Fruit fly (Drosophila melanogaster) whole organism, prepupa: Measurements from ENCODE around the gene Rrp40.

Experiments used
- CG10669 ChIP-seq: fragments of 200-800 bp; sonication (Bioruptor generic); optimal IDR thresholded peaks from 3 replicates; lab custom pipeline; 2018; ENCODE audit warnings: missing biosample characterization, mild to moderate bottlenecking, missing genetic modification characterization, moderate library complexity
- CG11762 ChIP-seq: fragments of 200-800 bp; sonication (Bioruptor generic); optimal IDR thresholded peaks from 3 replicates; lab custom pipeline; 2016; ENCODE audit warnings: missing biosample characterization, missing genetic modification characterization; ENCODE audit not compliant: insufficient read depth
- CG11902 ChIP-seq: fragments of 200-800 bp; sonication (Bioruptor generic); optimal IDR thresholded peaks from 3 replicates; lab custom pipeline; 2016; ENCODE audit warnings: missing biosample characterization, missing genetic modification characterization
- CG15336 ChIP-seq: fragments of 200-800 bp; sonication (Bioruptor generic); IDR thresholded peaks from 2 replicates; pipeline ENCODE4 v1.3.6; 2022; ENCODE audit warnings: missing biosample characterization, missing genetic modification characterization
- CG1621 ChIP-seq: fragments of 200-800 bp; sonication (Bioruptor generic); optimal IDR thresholded peaks from 3 replicates; lab custom pipeline; 2018; ENCODE audit warnings: missing biosample characterization, mild to moderate bottlenecking, missing genetic modification characterization
- CG16779 ChIP-seq: fragments of 200-800 bp; sonication (Bioruptor generic); optimal IDR thresholded peaks from 3 replicates; lab custom pipeline; 2017; ENCODE audit warnings: missing biosample characterization, mild to moderate bottlenecking, missing genetic modification characterization
- CG3032 ChIP-seq: fragments of 200-800 bp; optimal IDR thresholded peaks from 2 replicates; lab custom pipeline; 2019; ENCODE audit warnings: missing biosample characterization, mild to moderate bottlenecking, missing genetic modification characterization, moderate library complexity
- CG31627 ChIP-seq: fragments of 200-800 bp; sonication (Bioruptor generic); optimal IDR thresholded peaks from 3 replicates; lab custom pipeline; 2016; ENCODE audit warnings: missing biosample characterization, missing genetic modification characterization
- CG3919 ChIP-seq: fragments of 200-800 bp; sonication (Bioruptor generic); optimal IDR thresholded peaks from 3 replicates; lab custom pipeline; 2016; ENCODE audit warnings: missing biosample characterization, missing genetic modification characterization
- CG4318 ChIP-seq: fragments of 200-800 bp; sonication (Bioruptor generic); optimal IDR thresholded peaks from 3 replicates; lab custom pipeline; 2017; ENCODE audit warnings: missing biosample characterization, mild to moderate bottlenecking, missing genetic modification characterization
- CG6163 ChIP-seq: fragments of 200-800 bp; sonication (Bioruptor generic); IDR thresholded peaks from 3 replicates; pipeline ENCODE4 v1.3.6; 2022; ENCODE audit warnings: missing biosample characterization, missing genetic modification characterization
- CG6276 ChIP-seq: fragments of 200-800 bp; sonication (Bioruptor generic); optimal IDR thresholded peaks from 2 replicates; lab custom pipeline; 2017; ENCODE audit warnings: missing biosample characterization, mild to moderate bottlenecking, missing genetic modification characterization
- CG8119 ChIP-seq: fragments of 200-800 bp; sonication (Bioruptor generic); IDR thresholded peaks from 3 replicates; pipeline ENCODE4 v1.3.6; 2022; ENCODE audit warnings: missing biosample characterization, missing genetic modification characterization
- CG8319 ChIP-seq: fragments of 200-800 bp; sonication (Bioruptor generic); optimal IDR thresholded peaks from 3 replicates; lab custom pipeline; 2016; ENCODE audit warnings: missing biosample characterization, missing genetic modification characterization
- CG8632 ChIP-seq: fragments of 200-800 bp; sonication (Bioruptor generic); optimal IDR thresholded peaks from 3 replicates; lab custom pipeline; 2016; ENCODE audit warnings: missing biosample characterization, missing genetic modification characterization
- CG9139 ChIP-seq: fragments of 200-800 bp; sonication (Bioruptor generic); optimal IDR thresholded peaks from 3 replicates; lab custom pipeline; 2017; ENCODE audit warnings: missing biosample characterization, mild to moderate bottlenecking, missing genetic modification characterization
- Eip75B ChIP-seq: fragments of 200-800 bp; sonication (Bioruptor generic); optimal IDR thresholded peaks from 3 replicates; lab custom pipeline; 2016; ENCODE audit warnings: missing biosample characterization, missing genetic modification characterization
- Eip78C ChIP-seq: fragments of 200-800 bp; sonication (Bioruptor generic); peaks from one replicate; lab custom pipeline; 2016; ENCODE audit warnings: missing biosample characterization, missing genetic modification characterization
- Ets96B ChIP-seq: fragments of 200-800 bp; optimal IDR thresholded peaks from 2 replicates; lab custom pipeline; 2019; ENCODE audit warnings: missing biosample characterization, mild to moderate bottlenecking, missing genetic modification characterization, moderate library complexity
- Gug ChIP-seq: fragments of 200-800 bp; sonication (Bioruptor generic); IDR thresholded peaks from 2 replicates; pipeline ENCODE4 v1.3.6; 2022; ENCODE audit warnings: missing biosample characterization, missing genetic modification characterization
- Hr38 ChIP-seq: sonication (Bioruptor generic); optimal IDR thresholded peaks from 2 replicates; lab custom pipeline; 2016; ENCODE audit warnings: missing biosample characterization, missing genetic modification characterization
- Hr39 ChIP-seq: fragments of 200-800 bp; sonication (Bioruptor generic); optimal IDR thresholded peaks from 2 replicates; lab custom pipeline; 2016; ENCODE audit warnings: missing biosample characterization, missing genetic modification characterization
- Met ChIP-seq: fragments of 200-800 bp; sonication (Bioruptor generic); optimal IDR thresholded peaks from 3 replicates; lab custom pipeline; 2016; ENCODE audit warnings: missing biosample characterization, missing genetic modification characterization
- Smox ChIP-seq: fragments of 200-800 bp; sonication (Bioruptor generic); optimal IDR thresholded peaks from 3 replicates; lab custom pipeline; 2016; ENCODE audit warnings: missing biosample characterization, missing genetic modification characterization
- Sox102F ChIP-seq: fragments of 200-800 bp; sonication (Bioruptor generic); optimal IDR thresholded peaks from 2 replicates; lab custom pipeline; 2016; ENCODE audit warnings: missing biosample characterization, mild to moderate bottlenecking, missing genetic modification characterization
- Sox14 ChIP-seq: fragments of 200-800 bp; sonication (Bioruptor generic); optimal IDR thresholded peaks from 3 replicates; lab custom pipeline; 2016; ENCODE audit warnings: missing biosample characterization, missing genetic modification characterization
- Sox15 ChIP-seq: fragments of 200-800 bp; sonication (Bioruptor generic); optimal IDR thresholded peaks from 3 replicates; lab custom pipeline; 2016; ENCODE audit warnings: missing biosample characterization, missing genetic modification characterization
- achi ChIP-seq: fragments of 200-800 bp; sonication (Bioruptor generic); optimal IDR thresholded peaks from 3 replicates; lab custom pipeline; 2016; ENCODE audit warnings: missing biosample characterization, missing genetic modification characterization
- dac ChIP-seq: fragments of 200-800 bp; sonication (Bioruptor generic); optimal IDR thresholded peaks from 2 replicates; lab custom pipeline; 2017; ENCODE audit warnings: missing biosample characterization, mild to moderate bottlenecking, missing genetic modification characterization
- dsx ChIP-seq: fragments of 200-800 bp; optimal IDR thresholded peaks from 3 replicates; lab custom pipeline; 2019; ENCODE audit warnings: missing biosample characterization, mild to moderate bottlenecking, missing genetic modification characterization, moderate library complexity; ENCODE audit not compliant: poor library complexity, severe bottlenecking
- esn ChIP-seq: fragments of 200-800 bp; sonication (Bioruptor generic); optimal IDR thresholded peaks from 2 replicates; lab custom pipeline; 2016; ENCODE audit warnings: missing biosample characterization, mild to moderate bottlenecking, missing genetic modification characterization, moderate library complexity
- fd59A ChIP-seq: fragments of 200-800 bp; sonication (Bioruptor generic); optimal IDR thresholded peaks from 2 replicates; lab custom pipeline; 2017; ENCODE audit warnings: missing biosample characterization, mild to moderate bottlenecking, missing genetic modification characterization, missing genetic modification reagents
- fd85E ChIP-seq: fragments of 200-800 bp; sonication (Bioruptor generic); optimal IDR thresholded peaks from 3 replicates; lab custom pipeline; 2016; ENCODE audit warnings: missing biosample characterization, missing genetic modification characterization
- fkh ChIP-seq: fragments of 200-800 bp; sonication (Bioruptor generic); optimal IDR thresholded peaks from 3 replicates; lab custom pipeline; 2017; ENCODE audit warnings: missing biosample characterization, mild to moderate bottlenecking, missing genetic modification characterization, moderate library complexity
- lz ChIP-seq: fragments of 200-800 bp; sonication (Bioruptor generic); optimal IDR thresholded peaks from 3 replicates; lab custom pipeline; 2016; ENCODE audit warnings: missing biosample characterization, missing genetic modification characterization
- net ChIP-seq: fragments of 200-800 bp; sonication (Bioruptor generic); optimal IDR thresholded peaks from 3 replicates; lab custom pipeline; 2016; ENCODE audit warnings: missing biosample characterization, missing genetic modification characterization
- salr ChIP-seq, 2 experiments: fragments of 200-800 bp; sonication (Bioruptor generic); optimal IDR thresholded peaks; 3 replicates each; lab custom pipeline; 2016 to 2018; ENCODE audit warnings: missing biosample characterization in 2 of 2, missing genetic modification characterization in 2 of 2, mild to moderate bottlenecking in 1 of 2
- spab ChIP-seq: fragments of 200-800 bp; sonication (Bioruptor generic); optimal IDR thresholded peaks from 2 replicates; lab custom pipeline; 2017; ENCODE audit warnings: missing biosample characterization, mild to moderate bottlenecking, missing genetic modification characterization, missing genetic modification reagents
- ss ChIP-seq, 2 experiments: fragments of 200-800 bp; sonication (Bioruptor generic); optimal IDR thresholded peaks; 2 replicates in 1 of 2; 3 replicates in 1 of 2; lab custom pipeline; 2017 to 2018; ENCODE audit warnings: mild to moderate bottlenecking in 2 of 2, missing biosample characterization in 2 of 2, missing genetic modification characterization in 2 of 2, moderate library complexity in 1 of 2
- svp ChIP-seq: fragments of 200-800 bp; sonication (Bioruptor generic); peaks from one replicate; lab custom pipeline; 2016; ENCODE audit warnings: missing biosample characterization, missing genetic modification characterization
- vri ChIP-seq: fragments of 200-800 bp; sonication (Bioruptor generic); optimal IDR thresholded peaks from 3 replicates; lab custom pipeline; 2016; ENCODE audit warnings: missing biosample characterization, mild to moderate bottlenecking, missing genetic modification characterization

Gene Rrp40

DNA sequence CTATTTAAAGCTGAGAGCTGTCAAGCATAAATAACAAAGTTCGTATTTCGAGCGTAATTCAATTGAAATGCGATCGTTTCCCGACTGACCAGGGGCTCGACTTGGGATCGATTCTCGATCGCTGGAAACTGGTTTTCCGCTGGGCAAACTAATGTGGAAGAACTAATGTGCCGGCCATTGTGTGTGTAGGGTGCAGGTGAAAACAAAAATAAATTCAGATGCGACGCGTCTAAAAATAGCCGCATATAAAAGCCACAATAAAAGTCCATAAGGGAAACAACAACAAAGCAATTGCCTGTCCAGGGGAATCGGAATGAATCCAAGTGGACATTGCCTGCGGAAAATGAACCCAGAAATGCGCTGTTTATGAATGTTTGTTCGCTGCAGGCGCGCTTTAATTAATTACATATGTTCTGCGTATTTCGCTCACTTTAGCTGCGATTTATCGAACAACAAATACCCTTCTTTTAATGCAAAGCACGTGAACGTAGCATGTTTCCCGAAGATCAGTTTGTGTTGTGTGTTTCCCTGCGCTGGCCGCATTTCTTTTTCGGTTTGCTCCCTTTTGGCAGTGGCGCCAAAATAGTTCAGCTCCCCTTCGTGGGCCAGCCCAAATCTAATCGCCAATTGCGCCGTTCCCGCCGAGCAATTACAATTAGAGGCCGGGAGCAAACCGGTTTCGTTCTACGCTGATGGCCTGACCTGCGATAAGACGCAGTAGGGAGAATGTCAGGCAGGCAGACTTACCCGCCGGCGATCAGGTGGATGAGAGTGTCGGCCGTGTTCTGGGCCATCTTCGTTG is 5.2 kb upstream of the Rrp40 start (continued):
- TF ChIP-seq Eip75B (GFP tag; lab: Kevin White, UChicago) (no peak), Gug (GFP tag; lab: Robert Waterston, UW) (no peak), net (no peak), ss (GFP tag; optimal IDR thresholded peaks at IDR 0.05; lab: Kevin White, UChicago) (peak in 1 of 2 experiments; percentile 22), CG10669 (GFP tag; lab: Kevin White, UChicago) (peak; percentile 19), Met (no peak), CG8119 (GFP tag; lab: Robert Waterston, UW) (no peak), CG6276 (GFP tag; lab: Kevin White, UChicago) (no peak), achi (no peak), CG15336 (GFP tag; lab: Robert Waterston, UW) (peak; percentile 21; the same call in 1 of the 2 replicates), fd59A (no peak), CG3032 (peak; percentile 4), spab (GFP tag; lab: Kevin White, UChicago) (no peak), dac (no peak), dsx (GFP tag; lab: Kevin White, UChicago) (peak; percentile 33), svp (peak; percentile 71), CG9139 (GFP tag; lab: Kevin White, UChicago) (no peak), vri (GFP tag; lab: Kevin White, UChicago) (peak; percentile 20), Hr39 (GFP tag; lab: Kevin White, UChicago) (peak; percentile 2), CG11762 (GFP tag; lab: Kevin White, UChicago) (no peak), CG1621 (peak; percentile 14), CG16779 (tag; lab: Kevin White, UChicago) (no peak), CG31627 (no peak), fkh (GFP tag; lab: Kevin White, UChicago) (peak; percentile 16), Sox102F (GFP tag; lab: Kevin White, UChicago) (no peak), Sox15 (GFP tag; lab: Kevin White, UChicago) (no peak), Smox (GFP tag; lab: Kevin White, UChicago) (no peak), CG8319 (no peak), CG11902 (GFP tag; lab: Kevin White, UChicago) (no peak), CG3919 (GFP tag; lab: Kevin White, UChicago) (peak; percentile 46), Eip78C (GFP tag; lab: Kevin White, UChicago) (peak; percentile 77), Sox14 (GFP tag; lab: Kevin White, UChicago) (peak; percentile 38), salr (GFP tag; optimal IDR thresholded peaks at IDR 0.05; lab: Kevin White, UChicago) (no peak), Ets96B (peak; percentile 4), fd85E (GFP tag; lab: Kevin White, UChicago) (no peak), Hr38 (GFP tag; lab: Kevin White, UChicago) (no peak), lz (GFP tag; lab: Kevin White, UChicago) (no peak), esn (peak; percentile 37), CG8632 (GFP tag; lab: Kevin White, UChicago) (no peak), CG6163 (GFP tag; lab: Robert Waterston, UW) (peak; percentile 50; the same call in 2 of the 3 replicates), CG4318 (GFP tag; lab: Kevin White, UChicago) (no peak)
- TF ChIP-seq, all 60 proteins: peak for 21
